Worm (Caenorhabditis elegans) whole organism, L1 larva: ENCODE results near the gene fipr-3.

ENCODE experiments used
- blmp-1 ChIP-seq: fragments of 150-350 bp; optimal IDR thresholded peaks from 2 replicates; lab custom pipeline; 2014; ENCODE audit warnings: missing biosample characterization, missing genetic modification characterization
- ceh-82 ChIP-seq, 3 experiments: fragments of 150-350 bp in 1 of 3; sonication (generic microtip) in 2 of 3; optimal IDR thresholded peaks; 2 replicates each; lab custom pipeline; 2014 to 2017; ENCODE audit warnings: missing biosample characterization in 3 of 3, missing genetic modification characterization in 3 of 3
- fkh-10 ChIP-seq: sonication (generic microtip); optimal IDR thresholded peaks from 2 replicates; lab custom pipeline; 2017; ENCODE audit warnings: missing biosample characterization, missing genetic modification reagents, missing genetic modification characterization
- lin-13 ChIP-seq: fragments of 150-350 bp; optimal IDR thresholded peaks from 2 replicates; lab custom pipeline; 2014; ENCODE audit warnings: missing biosample characterization, missing genetic modification reagents, missing genetic modification characterization
- lin-15B ChIP-seq: fragments of 150-350 bp; sonication (generic microtip); optimal IDR thresholded peaks from 3 replicates; lab custom pipeline; 2014; ENCODE audit warnings: missing biosample characterization, missing genetic modification characterization
- mep-1 ChIP-seq: fragments of 150-350 bp; optimal IDR thresholded peaks from 2 replicates; lab custom pipeline; 2014; ENCODE audit warnings: missing biosample characterization, missing genetic modification characterization
- nhr-28 ChIP-seq: fragments of 150-350 bp; optimal IDR thresholded peaks from 2 replicates; lab custom pipeline; 2014; ENCODE audit warnings: missing biosample characterization, missing genetic modification characterization
- tbx-2 ChIP-seq: sonication (generic microtip); optimal IDR thresholded peaks from 2 replicates; lab custom pipeline; 2016; ENCODE audit warnings: missing genetic modification characterization, missing compliant biosample characterization
- ztf-4 ChIP-seq: fragments of 150-350 bp; optimal IDR thresholded peaks from 2 replicates; lab custom pipeline; 2014; ENCODE audit warnings: missing biosample characterization, missing genetic modification characterization

- TF ChIP-seq fkh-10 (GFP tag; lab: Kevin White, UChicago) (no peak), blmp-1 (tag; lab: Kevin White, UChicago) (no peak), ceh-82 (tag; optimal IDR thresholded peaks at IDR 0.05; lab: Kevin White, UChicago) (no peak), lin-13 (GFP tag; lab: Kevin White, UChicago) (no peak), lin-15B (no peak), tbx-2 (tag; lab: Kevin White, UChicago) (no peak), mep-1 (tag; lab: Kevin White, UChicago) (no peak), nhr-28 (tag; lab: Kevin White, UChicago) (no peak), ztf-4 (tag; lab: Kevin White, UChicago) (no peak)
Observed at ce11 chrX:14464513-14464912, 41.3 kb downstream of the fipr-3 start, which contains the start of gene M163.7.
